Worm (Caenorhabditis elegans) whole organism, L4 larva: ENCODE measurements around the gene nhr-44.
A peak's percentile ranks its signal among the peaks of the same experiment; 100 is the strongest.

Experiments
- F44E2.7 ChIP-seq: fragments of 200-800 bp; sonication (Bioruptor generic); IDR thresholded peaks from 2 replicates; pipeline ENCODE4 v2.1.2; 2022; ENCODE audit warnings: missing genetic modification characterization, missing compliant biosample characterization
- T20F7.1 ChIP-seq: fragments of 200-800 bp; sonication (Bioruptor generic); optimal IDR thresholded peaks from 2 replicates; lab custom pipeline; 2018; ENCODE audit warnings: mild to moderate bottlenecking, missing genetic modification characterization, missing compliant biosample characterization
- ZK337.2 ChIP-seq: fragments of 200-800 bp; sonication (Bioruptor generic); IDR thresholded peaks from 2 replicates; pipeline ENCODE4 v1.3.6; 2022; ENCODE audit warnings: missing genetic modification reagents, missing genetic modification characterization, missing compliant biosample characterization
- aha-1 ChIP-seq: fragments of 150-350 bp; peaks from one replicate; lab custom pipeline; 2014; ENCODE audit warnings: missing biosample characterization, missing genetic modification characterization
- aly-2 ChIP-seq: sonication (generic microtip); optimal IDR thresholded peaks from 2 replicates; lab custom pipeline; 2018; ENCODE audit warnings: missing biosample characterization, missing genetic modification characterization
- attf-4 ChIP-seq: sonication (generic microtip); optimal IDR thresholded peaks from 3 replicates; lab custom pipeline; 2017; ENCODE audit warnings: missing biosample characterization, missing genetic modification characterization
- ceh-20 ChIP-seq: fragments of 200-800 bp; sonication (Bioruptor generic); IDR thresholded peaks from 2 replicates; pipeline ENCODE4 v1.3.6; 2022; ENCODE audit warnings: missing genetic modification reagents, missing genetic modification characterization, missing compliant biosample characterization
- ceh-62 ChIP-seq: sonication (generic microtip); optimal IDR thresholded peaks from 2 replicates; lab custom pipeline; 2017; ENCODE audit warnings: missing biosample characterization, missing genetic modification characterization
- cey-2 ChIP-seq: sonication (generic microtip); optimal IDR thresholded peaks from 3 replicates; lab custom pipeline; 2017; ENCODE audit warnings: missing genetic modification characterization, mild to moderate bottlenecking, missing compliant biosample characterization, antibody characterized with exemption, borderline replicate concordance; ENCODE audit not compliant: insufficient read depth
- ctbp-1 ChIP-seq: fragments of 200-800 bp; sonication (Bioruptor generic); IDR thresholded peaks from 2 replicates; pipeline ENCODE4 v1.3.6; 2022; ENCODE audit warnings: missing genetic modification reagents, missing genetic modification characterization, missing compliant biosample characterization
- daf-12 ChIP-seq: fragments of 150-350 bp; optimal IDR thresholded peaks from 2 replicates; lab custom pipeline; 2014; ENCODE audit warnings: missing biosample characterization, missing genetic modification reagents, missing genetic modification characterization
- daf-16 ChIP-seq, 3 experiments: sonication (generic microtip); optimal IDR thresholded peaks; 2 replicates each; lab custom pipeline; 2016 to 2017; ENCODE audit warnings: missing genetic modification characterization in 3 of 3, missing genetic modification reagents in 3 of 3, mild to moderate bottlenecking in 2 of 3, missing compliant biosample characterization in 2 of 3, missing biosample characterization in 1 of 3, moderate library complexity in 1 of 3
- daf-19 ChIP-seq: fragments of 200-800 bp; sonication (Bioruptor generic); conservative IDR thresholded peaks from 2 replicates; pipeline ENCODE4 v1.3.6; 2022; ENCODE audit warnings: missing genetic modification characterization, missing compliant biosample characterization
- daf-8 ChIP-seq: fragments of 200-800 bp; sonication (Bioruptor generic); IDR thresholded peaks from 2 replicates; pipeline ENCODE4 v1.3.6; 2022; ENCODE audit warnings: missing genetic modification characterization, missing compliant biosample characterization
- dmd-6 ChIP-seq: fragments of 200-800 bp; sonication (Bioruptor generic); IDR thresholded peaks from 2 replicates; pipeline ENCODE4 v1.3.6; 2022; ENCODE audit warnings: missing genetic modification reagents, missing genetic modification characterization, missing compliant biosample characterization
- dpl-1 ChIP-seq: fragments of 150-350 bp; optimal IDR thresholded peaks from 2 replicates; lab custom pipeline; 2014; ENCODE audit warnings: missing biosample characterization, missing genetic modification reagents, missing genetic modification characterization
- duxl-1 ChIP-seq: sonication (generic microtip); optimal IDR thresholded peaks from 2 replicates; lab custom pipeline; 2016; ENCODE audit warnings: mild to moderate bottlenecking, missing genetic modification characterization, moderate library complexity, missing compliant biosample characterization; ENCODE audit not compliant: poor library complexity
- gei-8 ChIP-seq: fragments of 200-800 bp; sonication (Bioruptor generic); optimal IDR thresholded peaks from 2 replicates; lab custom pipeline; 2018; ENCODE audit warnings: mild to moderate bottlenecking, missing genetic modification characterization, missing compliant biosample characterization
- hif-1 ChIP-seq, 2 experiments: sonication (generic microtip); optimal IDR thresholded peaks; 2 replicates each; lab custom pipeline; 2016 to 2017; ENCODE audit warnings: missing compliant biosample characterization in 2 of 2, missing genetic modification characterization in 2 of 2, missing genetic modification reagents in 2 of 2, missing genotype in 2 of 2, mild to moderate bottlenecking in 1 of 2
- hlh-11 ChIP-seq: fragments of 200-800 bp; sonication (Bioruptor generic); optimal IDR thresholded peaks from 2 replicates; lab custom pipeline; 2018; ENCODE audit warnings: mild to moderate bottlenecking, missing genetic modification characterization, missing compliant biosample characterization
- hlh-30 ChIP-seq: sonication (generic microtip); optimal IDR thresholded peaks from 2 replicates; lab custom pipeline; 2017; ENCODE audit warnings: antibody characterized with exemption, mild to moderate bottlenecking, missing genetic modification characterization, missing compliant biosample characterization; ENCODE audit not compliant: insufficient read depth
- jun-1 ChIP-seq: fragments of 150-350 bp; optimal IDR thresholded peaks from 2 replicates; lab custom pipeline; 2014; ENCODE audit warnings: missing biosample characterization, missing genetic modification reagents, missing genetic modification characterization
- lim-7 ChIP-seq: fragments of 200-800 bp; sonication (Bioruptor generic); IDR thresholded peaks from 2 replicates; pipeline ENCODE4 v1.3.6; 2022; ENCODE audit warnings: missing genetic modification characterization, missing compliant biosample characterization
- lin-29 ChIP-seq: fragments of 200-800 bp; sonication (Bioruptor generic); IDR thresholded peaks from 2 replicates; pipeline ENCODE4 v1.3.6; 2022; ENCODE audit warnings: missing genetic modification reagents, missing genetic modification characterization, missing compliant biosample characterization
- lin-38 ChIP-seq: fragments of 200-800 bp; sonication (Bioruptor generic); IDR thresholded peaks from 2 replicates; pipeline ENCODE4 v1.3.6; 2022; ENCODE audit warnings: missing genetic modification reagents, missing genetic modification characterization, missing compliant biosample characterization
- lir-3 ChIP-seq: sonication (generic microtip); optimal IDR thresholded peaks from 2 replicates; lab custom pipeline; 2016; ENCODE audit warnings: mild to moderate bottlenecking, missing genetic modification characterization, missing compliant biosample characterization
- lsy-2 ChIP-seq, 2 experiments: fragments of 150-350 bp in 1 of 2; sonication (generic microtip) in 1 of 2; optimal IDR thresholded peaks; 2 replicates each; lab custom pipeline; 2014 to 2017; ENCODE audit warnings: missing biosample characterization in 2 of 2, missing genetic modification characterization in 2 of 2
- madf-5 ChIP-seq, 2 experiments: fragments of 200-800 bp; sonication (Bioruptor generic); IDR thresholded peaks; 2 replicates each; pipeline ENCODE4 v1.3.6; 2022; ENCODE audit warnings: missing compliant biosample characterization in 2 of 2, missing genetic modification characterization in 2 of 2
- mdt-29 ChIP-seq: fragments of 200-800 bp; sonication (Bioruptor generic); IDR thresholded peaks from 2 replicates; pipeline ENCODE4 v1.3.6; 2022; ENCODE audit warnings: missing genetic modification reagents, missing genetic modification characterization, missing compliant biosample characterization
- mes-2 ChIP-seq: sonication (generic microtip); optimal IDR thresholded peaks from 2 replicates; lab custom pipeline; 2016; ENCODE audit warnings: missing genotype, mild to moderate bottlenecking, missing genetic modification characterization, missing compliant biosample characterization; ENCODE audit not compliant: poor library complexity, severe bottlenecking
- nhr-10 ChIP-seq: fragments of 150-350 bp; optimal IDR thresholded peaks from 2 replicates; lab custom pipeline; 2014; ENCODE audit warnings: missing biosample characterization, missing genetic modification characterization
- nhr-25 ChIP-seq: sonication (generic microtip); optimal IDR thresholded peaks from 2 replicates; lab custom pipeline; 2017; ENCODE audit warnings: missing genetic modification characterization, mild to moderate bottlenecking, missing compliant biosample characterization, antibody characterized with exemption, moderate library complexity, borderline replicate concordance; ENCODE audit not compliant: insufficient read depth
- nhr-28 ChIP-seq: fragments of 150-350 bp; optimal IDR thresholded peaks from 2 replicates; lab custom pipeline; 2014; ENCODE audit warnings: missing biosample characterization, missing genetic modification characterization
- nhr-41 ChIP-seq: fragments of 200-800 bp; sonication (Bioruptor generic); IDR thresholded peaks from 2 replicates; pipeline ENCODE4 v1.3.6; 2022; ENCODE audit warnings: missing genetic modification reagents, missing genetic modification characterization, missing compliant biosample characterization
- nhr-42 ChIP-seq: fragments of 200-800 bp; sonication (Bioruptor generic); IDR thresholded peaks from 2 replicates; pipeline ENCODE4 v1.3.6; 2022; ENCODE audit warnings: missing genetic modification characterization, missing compliant biosample characterization
- nhr-77 ChIP-seq: fragments of 150-350 bp; optimal IDR thresholded peaks from 2 replicates; lab custom pipeline; 2014; ENCODE audit warnings: missing biosample characterization, missing genetic modification characterization
- sdz-12 ChIP-seq: fragments of 200-800 bp; sonication (Bioruptor generic); optimal IDR thresholded peaks from 2 replicates; lab custom pipeline; 2018; ENCODE audit warnings: mild to moderate bottlenecking, missing genetic modification characterization, missing compliant biosample characterization
- set-16 ChIP-seq: fragments of 200-800 bp; sonication (Bioruptor generic); IDR thresholded peaks from 2 replicates; pipeline ENCODE4 v1.3.6; 2022; ENCODE audit warnings: missing genetic modification reagents, missing genetic modification characterization, missing compliant biosample characterization
- skn-1 ChIP-seq: fragments of 150-350 bp; optimal IDR thresholded peaks from 2 replicates; lab custom pipeline; 2014; ENCODE audit warnings: missing biosample characterization, missing genetic modification characterization
- snpc-4 ChIP-seq: fragments of 150-350 bp; optimal IDR thresholded peaks from 2 replicates; lab custom pipeline; 2014; ENCODE audit warnings: missing biosample characterization, missing genetic modification characterization
- spr-3 ChIP-seq: fragments of 200-800 bp; sonication (Bioruptor generic); optimal IDR thresholded peaks from 2 replicates; lab custom pipeline; 2018; ENCODE audit warnings: mild to moderate bottlenecking, missing genetic modification characterization, missing compliant biosample characterization
- tra-1 ChIP-seq: fragments of 200-800 bp; sonication (Bioruptor generic); IDR thresholded peaks from 2 replicates; pipeline ENCODE4 v1.3.6; 2022; ENCODE audit warnings: missing genetic modification reagents, missing genetic modification characterization, missing compliant biosample characterization
- unc-39 ChIP-seq: sonication (generic microtip); optimal IDR thresholded peaks from 2 replicates; lab custom pipeline; 2017; ENCODE audit warnings: missing biosample characterization, missing genetic modification characterization
- unc-62 ChIP-seq, 3 experiments: fragments of 150-350 bp in 1 of 3; sonication (generic microtip); optimal IDR thresholded peaks in 2 of 3; peaks in 1 of 3; 1 replicate in 1 of 3; 2 replicates in 2 of 3; lab custom pipeline; 2014 to 2017; ENCODE audit warnings: missing biosample characterization in 3 of 3, missing genetic modification characterization in 3 of 3, missing genetic modification reagents in 3 of 3, missing genotype in 1 of 3
- vab-7 ChIP-seq: fragments of 200-800 bp; sonication (Bioruptor generic); IDR thresholded peaks from 2 replicates; pipeline ENCODE4 v1.3.6; 2022; ENCODE audit warnings: missing genetic modification reagents, missing genetic modification characterization, missing compliant biosample characterization
- zag-1 ChIP-seq: fragments of 150-350 bp; optimal IDR thresholded peaks from 2 replicates; lab custom pipeline; 2014; ENCODE audit warnings: missing biosample characterization, missing genetic modification characterization
- zfp-3 ChIP-seq: fragments of 200-800 bp; sonication (Bioruptor generic); conservative IDR thresholded peaks from 2 replicates; pipeline ENCODE4 v1.3.6; 2022; ENCODE audit warnings: missing genetic modification reagents, missing genetic modification characterization, missing compliant biosample characterization
- zip-2 ChIP-seq: fragments of 150-350 bp; optimal IDR thresholded peaks from 2 replicates; lab custom pipeline; 2014; ENCODE audit warnings: missing biosample characterization, missing genetic modification characterization
- ztf-11 ChIP-seq: fragments of 150-350 bp; optimal IDR thresholded peaks from 2 replicates; lab custom pipeline; 2014; ENCODE audit warnings: missing biosample characterization, missing genetic modification characterization

Gene nhr-44

DNA sequence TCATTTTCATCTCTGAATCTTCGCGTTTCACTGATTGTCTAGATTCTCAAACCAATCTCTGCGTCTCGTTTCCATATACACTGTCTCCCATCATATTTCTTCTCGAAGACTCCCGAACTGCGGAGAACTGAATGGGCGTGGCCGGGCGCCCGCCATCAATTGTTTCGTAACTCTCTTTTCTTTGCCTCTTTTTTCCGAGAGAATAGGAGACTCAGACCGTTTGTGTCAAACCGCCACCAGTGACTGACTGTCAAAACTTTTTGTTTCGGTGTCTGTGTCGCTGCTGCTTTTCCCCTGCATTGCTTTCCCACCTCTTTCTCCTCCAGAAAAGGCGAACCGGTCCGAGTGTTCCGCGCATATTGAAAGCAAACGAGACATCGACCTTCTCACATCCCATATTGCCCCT is 27.7 kb downstream of the nhr-44 start, which contains the start of gene unc-23:
Gene unc-23, plus strand, starts transcription at position 176 of the 406 bp plus-strand sequence.
- TF ChIP-seq set-16 (GFP tag; lab: Robert Waterston, UW) (peak; percentile 77; the same call in 1 of the 2 replicates), lim-7 (GFP tag; lab: Robert Waterston, UW) (peak; percentile 38; the same call in 1 of the 2 replicates), lin-29 (GFP tag; lab: Robert Waterston, UW) (peak; percentile 69; the same call in 1 of the 2 replicates), madf-5 (GFP tag; IDR thresholded peaks at IDR 0.05; lab: Robert Waterston, UW) (0 out of 4 replicates have a peak, but pooled peaks of 1 of the 2 experiments have one; percentile 65), nhr-25 (tag; lab: Kevin White, UChicago) (peak; percentile 88), cey-2 (peak; percentile 77), dmd-6 (peak; percentile 94), zag-1 (tag; lab: Kevin White, UChicago) (no peak), hif-1 (tag; optimal IDR thresholded peaks at IDR 0.05; lab: Kevin White, UChicago) (peak in 1 of 2 experiments; percentile 64), lir-3 (tag; lab: Kevin White, UChicago) (no peak), unc-39 (no peak), jun-1 (tag; lab: Kevin White, UChicago) (peak; percentile 76), ZK337.2 (GFP tag; lab: Robert Waterston, UW) (no peak), aha-1 (tag; lab: Kevin White, UChicago) (peak; percentile 86), hlh-11 (tag; lab: Kevin White, UChicago) (peak; percentile 97), nhr-10 (peak; percentile 77), ceh-20 (GFP tag; lab: Robert Waterston, UW) (peak; percentile 76; the same call in 1 of the 2 replicates), unc-62 (GFP tag; optimal IDR thresholded peaks at IDR 0.05 in 1 of 2; lab: Kevin White, UChicago) (peak in 1 of 2 experiments; percentile 98), unc-62 (tag; optimal IDR thresholded peaks at IDR 0.05; lab: Kevin White, UChicago) (no peak), lin-38 (GFP tag; lab: Robert Waterston, UW) (peak; percentile 54), snpc-4 (tag; lab: Kevin White, UChicago) (no peak), F44E2.7 (GFP tag; lab: Robert Waterston, UW) (no peak), duxl-1 (peak; percentile 30), lsy-2 (tag; optimal IDR thresholded peaks at IDR 0.05; lab: Kevin White, UChicago) (peak in 1 of 2 experiments; percentile 71), dpl-1 (GFP tag; lab: Kevin White, UChicago) (peak; percentile 49), tra-1 (GFP tag; lab: Robert Waterston, UW) (peak; percentile 86), zfp-3 (GFP tag; lab: Robert Waterston, UW) (peak; percentile 93), ctbp-1 (GFP tag; lab: Robert Waterston, UW) (peak; percentile 69), nhr-28 (tag; lab: Kevin White, UChicago) (peak; percentile 85), nhr-42 (GFP tag; lab: Robert Waterston, UW) (peak; percentile 77; the same call in 1 of the 2 replicates), ceh-62 (tag; lab: Kevin White, UChicago) (no peak), daf-16 (GFP tag; optimal IDR thresholded peaks at IDR 0.05; lab: Kevin White, UChicago) (peak; percentile 77 to 96), daf-16 (tag; optimal IDR thresholded peaks at IDR 0.05; lab: Kevin White, UChicago) (peak; percentile 78), vab-7 (GFP tag; lab: Robert Waterston, UW) (peak; percentile 49; the same call in 1 of the 2 replicates), sdz-12 (GFP tag; lab: Kevin White, UChicago) (no peak), spr-3 (GFP tag; lab: Kevin White, UChicago) (peak; percentile 76), daf-19 (no peak), ztf-11 (tag; lab: Kevin White, UChicago) (no peak), mes-2 (tag; lab: Kevin White, UChicago) (peak; percentile 54), daf-12 (tag; lab: Kevin White, UChicago) (no peak), attf-4 (tag; lab: Kevin White, UChicago) (no peak), nhr-77 (tag; lab: Kevin White, UChicago) (peak; percentile 73), hlh-30 (tag; lab: Kevin White, UChicago) (peak; percentile 72), mdt-29 (GFP tag; lab: Robert Waterston, UW) (peak; percentile 99), daf-8 (GFP tag; lab: Robert Waterston, UW) (no peak), zip-2 (tag; lab: Kevin White, UChicago) (peak; percentile 36), skn-1 (no peak), aly-2 (tag; lab: Kevin White, UChicago) (no peak), nhr-41 (GFP tag; lab: Robert Waterston, UW) (no peak), T20F7.1 (GFP tag; lab: Kevin White, UChicago) (peak; percentile 45), gei-8 (peak; percentile 50)
